Fruit fly (Drosophila melanogaster): ENCODE results near the gene drd.

Gene drd

DNA sequence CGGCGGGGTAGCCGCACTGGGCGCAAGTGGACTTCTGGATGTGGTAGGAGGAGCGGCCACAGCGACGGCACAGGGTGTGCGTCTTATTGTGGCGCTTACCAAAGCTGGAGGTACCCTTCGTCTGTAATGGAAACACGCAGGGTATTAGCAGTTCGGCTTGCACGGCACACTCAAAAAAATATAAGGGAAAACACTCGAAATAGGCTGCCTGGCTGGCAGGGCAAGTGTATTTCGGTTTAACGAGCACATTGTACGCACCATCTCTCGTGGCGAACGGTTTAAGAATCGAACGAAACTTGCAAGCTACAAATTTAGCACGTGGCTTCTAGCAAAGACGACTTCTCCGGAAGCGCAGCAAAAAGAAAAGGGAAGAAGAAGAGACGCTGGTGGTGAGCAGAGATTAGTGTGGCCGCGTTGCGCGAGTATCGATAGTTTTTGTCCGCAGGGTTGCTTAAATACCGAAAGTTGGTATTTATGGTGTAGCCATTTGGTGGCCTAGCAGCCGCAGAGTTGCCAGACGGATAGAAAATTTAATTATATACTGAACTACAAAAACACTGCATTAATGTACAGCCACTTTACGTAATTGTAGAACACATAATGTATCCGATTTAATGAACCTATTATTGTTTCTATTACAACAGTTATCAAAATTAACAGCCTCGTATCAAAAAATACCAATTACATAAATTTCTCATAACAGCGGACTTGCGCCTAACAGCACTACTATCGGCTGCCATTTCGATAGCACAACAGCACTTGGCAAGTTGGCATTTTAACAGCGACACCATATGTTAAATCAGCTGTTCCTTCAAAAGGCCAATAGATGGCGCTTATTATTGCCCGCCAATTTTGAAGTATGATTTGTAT lies 13.7 kb downstream of the drd start, which contains the start of gene RpL37-1 (continued):
- peak; percentile 58 for TF ChIP-seq Jarid2 (GFP tag; optimal IDR thresholded peaks at IDR 0.05)
- peak; percentile 32 for TF ChIP-seq CG1602 (GFP tag; optimal IDR thresholded peaks at IDR 0.05)
- peak; percentile 63 for TF ChIP-seq pb (GFP tag; optimal IDR thresholded peaks at IDR 0.05)
- TF ChIP-seq CG8388 (GFP tag; optimal IDR thresholded peaks at IDR 0.05), result peak; percentile 43
- peak; percentile 74 for TF ChIP-seq CG10543 (GFP tag; optimal IDR thresholded peaks at IDR 0.05)
- peak; percentile 51 for TF ChIP-seq CG6854 (GFP tag; optimal IDR thresholded peaks at IDR 0.05)
- TF ChIP-seq wor (GFP tag; IDR thresholded peaks at IDR 0.05), result no peak
- no peak for TF ChIP-seq pros (GFP tag; optimal IDR thresholded peaks at IDR 0.05)
- TF ChIP-seq fd102C (GFP tag; optimal IDR thresholded peaks at IDR 0.05), result no peak
- TF ChIP-seq CG9932 (GFP tag; IDR thresholded peaks at IDR 0.05), result peak; percentile 74
- peak; percentile 11 for TF ChIP-seq Bdp1 (GFP tag; optimal IDR thresholded peaks at IDR 0.05)
- peak; percentile 74 for TF ChIP-seq nmo (GFP tag; optimal IDR thresholded peaks at IDR 0.05)
- TF ChIP-seq CG32532 (GFP tag; IDR thresholded peaks at IDR 0.05), result peak; percentile 69
- TF ChIP-seq row (GFP tag; IDR thresholded peaks at IDR 0.05), result peak; percentile 59
- TF ChIP-seq Side (GFP tag; optimal IDR thresholded peaks at IDR 0.05), result peak; percentile 77
- peak; percentile 46 for TF ChIP-seq ac (GFP tag; optimal IDR thresholded peaks at IDR 0.05)
- TF ChIP-seq CG18599 (GFP tag; optimal IDR thresholded peaks at IDR 0.05), result peak; percentile 76
- TF ChIP-seq Neu2 (GFP tag; optimal IDR thresholded peaks at IDR 0.05; ENCODE audit: borderline replicate concordance), result no peak
- TF ChIP-seq CG3847 (GFP tag; IDR thresholded peaks at IDR 0.05), result peak; percentile 82
- peak; percentile 32 for TF ChIP-seq CG8290 (GFP tag; optimal IDR thresholded peaks at IDR 0.05)
- TF ChIP-seq CG8290 (tag; optimal IDR thresholded peaks at IDR 0.05), result peak; percentile 48 to 66
- no peak; the same call in 1 of the 2 replicates for TF ChIP-seq Drgx (GFP tag; IDR thresholded peaks at IDR 0.05)
- peak; percentile 30 for TF ChIP-seq CG12236 (GFP tag; optimal IDR thresholded peaks at IDR 0.05)
- TF ChIP-seq CG12744 (GFP tag; optimal IDR thresholded peaks at IDR 0.05), result peak; percentile 46
- TF ChIP-seq CG9797 (GFP tag; optimal IDR thresholded peaks at IDR 0.05), result peak; percentile 95
- TF ChIP-seq CG30403 (GFP tag; optimal IDR thresholded peaks at IDR 0.05), result peak; percentile 66
- TF ChIP-seq dm (GFP tag; optimal IDR thresholded peaks at IDR 0.05), result peak; percentile 95
- TF ChIP-seq CG17359 (tag; optimal IDR thresholded peaks at IDR 0.05), result peak; percentile 54
- no peak for TF ChIP-seq toy (GFP tag; IDR thresholded peaks at IDR 0.05)
- peak; percentile 84 for TF ChIP-seq chm (GFP tag; IDR thresholded peaks at IDR 0.05)
- TF ChIP-seq HmgZ (tag; optimal IDR thresholded peaks at IDR 0.05), result peak; percentile 18
- peak; percentile 40 for TF ChIP-seq CG7271 (tag; optimal IDR thresholded peaks at IDR 0.05)
- TF ChIP-seq rib (GFP tag; IDR thresholded peaks at IDR 0.05), result no peak
- no peak for TF ChIP-seq cg (GFP tag; optimal IDR thresholded peaks at IDR 0.05)
- peak; percentile 47 for TF ChIP-seq nerfin-1 (tag; optimal IDR thresholded peaks at IDR 0.05)
- peak; percentile 34 for TF ChIP-seq CG17802 (tag; optimal IDR thresholded peaks at IDR 0.05)
- peak; percentile 49 for TF ChIP-seq CG12155 (GFP tag; optimal IDR thresholded peaks at IDR 0.05)
- TF ChIP-seq cwo (GFP tag; optimal IDR thresholded peaks at IDR 0.05), result peak; percentile 1
- peak; percentile 4; the same call in 1 of the 2 replicates for TF ChIP-seq CG4360 (GFP tag; IDR thresholded peaks at IDR 0.05)
- peak; percentile 67 for TF ChIP-seq CG42726 (GFP tag; IDR thresholded peaks at IDR 0.05; ENCODE audit: partially characterized antibody)
- peak; percentile 54 for TF ChIP-seq sug (tag; optimal IDR thresholded peaks at IDR 0.05)
- peak; percentile 46 for TF ChIP-seq Oaz (GFP tag; IDR thresholded peaks at IDR 0.05)
- peak; percentile 40 for TF ChIP-seq CrebB (tag; optimal IDR thresholded peaks at IDR 0.05)
- TF ChIP-seq ara (GFP tag; IDR thresholded peaks at IDR 0.05), result no peak; the same call in 1 of the 2 replicates
- peak; percentile 76 for TF ChIP-seq lab (GFP tag; optimal IDR thresholded peaks at IDR 0.05)
- no peak for TF ChIP-seq CG15696 (tag; optimal IDR thresholded peaks at IDR 0.05)
- TF ChIP-seq zf30C (GFP tag; optimal IDR thresholded peaks at IDR 0.05), result no peak
- no peak for TF ChIP-seq CG14965 (GFP tag; optimal IDR thresholded peaks at IDR 0.05; ENCODE audit: borderline replicate concordance)
